Worm (Caenorhabditis elegans) whole organism, L2 larva: ENCODE measurements around the gene lig-4.

Experiments
- C34F6.9 ChIP-seq: fragments of 150-350 bp; optimal IDR thresholded peaks from 2 replicates; lab custom pipeline; 2014; ENCODE audit warnings: missing biosample characterization, missing genetic modification characterization
- F13H6.1 ChIP-seq: sonication (generic microtip); optimal IDR thresholded peaks from 2 replicates; lab custom pipeline; 2016; ENCODE audit warnings: missing genetic modification characterization, missing compliant biosample characterization
- R02D3.7 ChIP-seq: fragments of 150-350 bp; optimal IDR thresholded peaks from 2 replicates; lab custom pipeline; 2014; ENCODE audit warnings: missing biosample characterization, missing genetic modification characterization
- Y55F3AM.14 ChIP-seq: fragments of 200-800 bp; sonication (Bioruptor generic); optimal IDR thresholded peaks from 2 replicates; lab custom pipeline; 2018; ENCODE audit warnings: mild to moderate bottlenecking, missing genetic modification characterization, missing compliant biosample characterization
- ZK546.5 ChIP-seq: sonication (generic microtip); optimal IDR thresholded peaks from 2 replicates; lab custom pipeline; 2017; ENCODE audit warnings: missing biosample characterization, missing genetic modification characterization
- alr-1 ChIP-seq: fragments of 150-350 bp; optimal IDR thresholded peaks from 2 replicates; lab custom pipeline; 2014; ENCODE audit warnings: missing biosample characterization, missing genetic modification characterization
- aly-2 ChIP-seq: fragments of 150-350 bp; optimal IDR thresholded peaks from 2 replicates; lab custom pipeline; 2014; ENCODE audit warnings: missing biosample characterization, missing genetic modification characterization
- ama-1 ChIP-seq: fragments of 150-350 bp; optimal IDR thresholded peaks from 2 replicates; lab custom pipeline; 2018; ENCODE audit warnings: inconsistent platforms
- blmp-1 ChIP-seq: sonication (generic microtip); optimal IDR thresholded peaks from 2 replicates; lab custom pipeline; 2017; ENCODE audit warnings: missing genetic modification characterization, mild to moderate bottlenecking, missing compliant biosample characterization, antibody characterized with exemption, moderate library complexity; ENCODE audit not compliant: insufficient read depth
- ceh-16 ChIP-seq: fragments of 150-350 bp; optimal IDR thresholded peaks from 2 replicates; lab custom pipeline; 2014; ENCODE audit warnings: missing biosample characterization, missing genetic modification characterization
- ceh-82 ChIP-seq: fragments of 150-350 bp; optimal IDR thresholded peaks from 2 replicates; lab custom pipeline; 2014; ENCODE audit warnings: missing biosample characterization, missing genetic modification characterization
- crh-2 ChIP-seq: sonication (generic microtip); optimal IDR thresholded peaks from 2 replicates; lab custom pipeline; 2017; ENCODE audit warnings: missing biosample characterization, missing genetic modification characterization
- dmd-4 ChIP-seq: sonication (generic microtip); optimal IDR thresholded peaks from 2 replicates; lab custom pipeline; 2017; ENCODE audit warnings: missing biosample characterization, missing genetic modification characterization
- egl-27 ChIP-seq: sonication (generic microtip); optimal IDR thresholded peaks from 3 replicates; lab custom pipeline; 2017; ENCODE audit warnings: missing biosample characterization, missing genetic modification reagents, missing genetic modification characterization
- elt-1 ChIP-seq: fragments of 150-350 bp; optimal IDR thresholded peaks from 2 replicates; lab custom pipeline; 2014; ENCODE audit warnings: missing biosample characterization, missing genetic modification characterization
- elt-3 ChIP-seq: sonication (generic microtip); optimal IDR thresholded peaks from 2 replicates; lab custom pipeline; 2017; ENCODE audit warnings: missing biosample characterization, missing genetic modification characterization
- fos-1 ChIP-seq: fragments of 150-350 bp; optimal IDR thresholded peaks from 2 replicates; lab custom pipeline; 2014; ENCODE audit warnings: missing biosample characterization, missing genetic modification characterization
- gmeb-1 ChIP-seq: fragments of 150-350 bp; optimal IDR thresholded peaks from 2 replicates; lab custom pipeline; 2014; ENCODE audit warnings: missing biosample characterization, missing genetic modification characterization
- lin-11 ChIP-seq: fragments of 150-350 bp; sonication (generic microtip); optimal IDR thresholded peaks from 2 replicates; lab custom pipeline; 2014; ENCODE audit warnings: missing biosample characterization, missing genetic modification characterization, inconsistent platforms, mixed read lengths
- lin-13 ChIP-seq: fragments of 150-350 bp; optimal IDR thresholded peaks from 2 replicates; lab custom pipeline; 2014; ENCODE audit warnings: missing biosample characterization, missing genetic modification reagents, missing genetic modification characterization
- lin-39 ChIP-seq: fragments of 150-350 bp; optimal IDR thresholded peaks from 2 replicates; lab custom pipeline; 2014; ENCODE audit warnings: missing biosample characterization, missing genetic modification reagents, missing genetic modification characterization
- lsy-2 ChIP-seq, 2 experiments: fragments of 150-350 bp in 1 of 2; sonication (generic microtip) in 1 of 2; optimal IDR thresholded peaks; 2 replicates each; lab custom pipeline; 2014 to 2017; ENCODE audit warnings: missing biosample characterization in 2 of 2, missing genetic modification characterization in 2 of 2
- mab-5 ChIP-seq: fragments of 150-350 bp; optimal IDR thresholded peaks from 2 replicates; lab custom pipeline; 2014; ENCODE audit warnings: missing biosample characterization, missing genetic modification characterization
- mbf-1 ChIP-seq: sonication (generic microtip); optimal IDR thresholded peaks from 2 replicates; lab custom pipeline; 2017; ENCODE audit warnings: missing biosample characterization, missing genetic modification characterization
- mdl-1 ChIP-seq, 2 experiments: fragments of 150-350 bp in 1 of 2; sonication (generic microtip) in 1 of 2; optimal IDR thresholded peaks; 2 replicates each; lab custom pipeline; 2017; ENCODE audit warnings: missing biosample characterization in 2 of 2, missing genetic modification characterization in 2 of 2
- nhr-10 ChIP-seq: sonication (generic microtip); optimal IDR thresholded peaks from 2 replicates; lab custom pipeline; 2017; ENCODE audit warnings: missing biosample characterization, missing genetic modification characterization
- nhr-11 ChIP-seq: fragments of 150-350 bp; optimal IDR thresholded peaks from 2 replicates; lab custom pipeline; 2014; ENCODE audit warnings: missing biosample characterization, missing genetic modification characterization
- nhr-12 ChIP-seq: fragments of 150-350 bp; optimal IDR thresholded peaks from 2 replicates; lab custom pipeline; 2014; ENCODE audit warnings: missing biosample characterization, missing genetic modification characterization
- nhr-129 ChIP-seq: fragments of 150-350 bp; optimal IDR thresholded peaks from 2 replicates; lab custom pipeline; 2014; ENCODE audit warnings: missing biosample characterization, missing genetic modification characterization
- nhr-21 ChIP-seq: fragments of 150-350 bp; optimal IDR thresholded peaks from 2 replicates; lab custom pipeline; 2014; ENCODE audit warnings: missing biosample characterization, missing genetic modification characterization
- nhr-23 ChIP-seq: fragments of 150-350 bp; optimal IDR thresholded peaks from 2 replicates; lab custom pipeline; 2014; ENCODE audit warnings: missing biosample characterization, missing genetic modification reagents, missing genetic modification characterization
- nhr-237 ChIP-seq: fragments of 150-350 bp; optimal IDR thresholded peaks from 2 replicates; lab custom pipeline; 2014; ENCODE audit warnings: missing biosample characterization, missing genetic modification characterization
- nhr-25 ChIP-seq: fragments of 150-350 bp; sonication (generic microtip); optimal IDR thresholded peaks from 3 replicates; lab custom pipeline; 2014; ENCODE audit warnings: missing biosample characterization, missing genetic modification characterization
- nhr-6 ChIP-seq: fragments of 150-350 bp; optimal IDR thresholded peaks from 2 replicates; lab custom pipeline; 2014; ENCODE audit warnings: missing biosample characterization, missing genetic modification characterization
- nhr-77 ChIP-seq: fragments of 150-350 bp; optimal IDR thresholded peaks from 2 replicates; lab custom pipeline; 2014; ENCODE audit warnings: missing biosample characterization, missing genetic modification characterization
- peb-1 ChIP-seq: fragments of 150-350 bp; optimal IDR thresholded peaks from 2 replicates; lab custom pipeline; 2014; ENCODE audit warnings: missing biosample characterization, missing genetic modification characterization
- sem-4 ChIP-seq: fragments of 150-350 bp; optimal IDR thresholded peaks from 2 replicates; lab custom pipeline; 2014; ENCODE audit warnings: missing biosample characterization, missing genetic modification reagents, missing genetic modification characterization
- skn-1 ChIP-seq: sonication (generic microtip); optimal IDR thresholded peaks from 2 replicates; lab custom pipeline; 2017; ENCODE audit warnings: missing biosample characterization, missing genetic modification characterization
- sma-3 ChIP-seq: sonication (generic microtip); optimal IDR thresholded peaks from 2 replicates; lab custom pipeline; 2016; ENCODE audit warnings: missing genetic modification reagents, missing genetic modification characterization, missing compliant biosample characterization
- sma-9 ChIP-seq, 2 experiments: fragments of 150-350 bp in 1 of 2; sonication (generic microtip) in 1 of 2; optimal IDR thresholded peaks; 2 replicates each; lab custom pipeline; 2014 to 2016; ENCODE audit warnings: missing genetic modification characterization in 2 of 2, mild to moderate bottlenecking in 1 of 2, missing biosample characterization in 1 of 2, missing compliant biosample characterization in 1 of 2, missing genetic modification reagents in 1 of 2, moderate library complexity in 1 of 2
- snpc-4 ChIP-seq: fragments of 150-350 bp; optimal IDR thresholded peaks from 2 replicates; lab custom pipeline; 2014; ENCODE audit warnings: missing biosample characterization, missing genetic modification characterization
- unc-39 ChIP-seq: fragments of 150-350 bp; optimal IDR thresholded peaks from 2 replicates; lab custom pipeline; 2014; ENCODE audit warnings: missing biosample characterization, missing genetic modification characterization
- unc-55 ChIP-seq: fragments of 150-350 bp; sonication (generic microtip); optimal IDR thresholded peaks from 3 replicates; lab custom pipeline; 2014; ENCODE audit warnings: missing biosample characterization, missing genetic modification reagents, missing genetic modification characterization
- unc-62 ChIP-seq: fragments of 150-350 bp; optimal IDR thresholded peaks from 2 replicates; lab custom pipeline; 2014; ENCODE audit warnings: missing biosample characterization, missing genetic modification reagents, missing genetic modification characterization
- zag-1 ChIP-seq: fragments of 150-350 bp; optimal IDR thresholded peaks from 2 replicates; lab custom pipeline; 2014; ENCODE audit warnings: missing biosample characterization, missing genetic modification characterization
- ztf-1 ChIP-seq: fragments of 200-800 bp; sonication (Bioruptor generic); conservative IDR thresholded peaks from 2 replicates; pipeline ENCODE4 v1.3.6; 2022; ENCODE audit warnings: missing genetic modification characterization, missing compliant biosample characterization
- ztf-11 ChIP-seq: sonication (generic microtip); optimal IDR thresholded peaks from 2 replicates; lab custom pipeline; 2017; ENCODE audit warnings: missing biosample characterization, missing genetic modification characterization
- ztf-4 ChIP-seq: fragments of 150-350 bp; optimal IDR thresholded peaks from 2 replicates; lab custom pipeline; 2014; ENCODE audit warnings: missing biosample characterization, missing genetic modification characterization

lig-4 gene

ce11 chrIII:7534648-7535047, 13.4 kb downstream of the lig-4 start:
- TF ChIP-seq snpc-4 (tag; lab: Kevin White, UChicago), result no peak
- TF ChIP-seq unc-62, result peak; percentile 64
- TF ChIP-seq fos-1 (tag; lab: Kevin White, UChicago), result no peak
- no peak for TF ChIP-seq zag-1 (tag; lab: Kevin White, UChicago)
- TF ChIP-seq sma-3 (GFP tag; lab: Kevin White, UChicago), result no peak
- no peak for TF ChIP-seq nhr-6 (tag; lab: Kevin White, UChicago)
- peak; percentile 25 for TF ChIP-seq nhr-25
- no peak for TF ChIP-seq nhr-237 (tag; lab: Kevin White, UChicago)
- no peak for TF ChIP-seq nhr-23 (tag; lab: Kevin White, UChicago)
- TF ChIP-seq ztf-4 (tag; lab: Kevin White, UChicago), result no peak
- peak; percentile 63 for TF ChIP-seq lin-13 (GFP tag; lab: Kevin White, UChicago)
- no peak for TF ChIP-seq Y55F3AM.14 (GFP tag; lab: Kevin White, UChicago)
- no peak for TF ChIP-seq R02D3.7 (tag; lab: Kevin White, UChicago)
- no peak for TF ChIP-seq nhr-12 (tag; lab: Kevin White, UChicago)
- TF ChIP-seq alr-1 (tag; lab: Kevin White, UChicago), result no peak
- TF ChIP-seq mab-5 (tag; lab: Kevin White, UChicago), result peak; percentile 95
- no peak for TF ChIP-seq egl-27 (tag; lab: Kevin White, UChicago)
- no peak for TF ChIP-seq gmeb-1
- no peak for TF ChIP-seq peb-1
- no peak for TF ChIP-seq lin-39
- no peak for TF ChIP-seq elt-1 (tag; lab: Kevin White, UChicago)
- no peak for TF ChIP-seq elt-3 (tag; lab: Kevin White, UChicago)
- peak; percentile 81 for TF ChIP-seq blmp-1
- TF ChIP-seq nhr-77 (tag; lab: Kevin White, UChicago), result no peak
- no peak for TF ChIP-seq skn-1 (tag; lab: Kevin White, UChicago)
- TF ChIP-seq unc-39 (tag; lab: Kevin White, UChicago), result no peak
- TF ChIP-seq lin-11 (tag; lab: Kevin White, UChicago), result no peak
- TF ChIP-seq lsy-2 (tag; optimal IDR thresholded peaks at IDR 0.05; lab: Kevin White, UChicago), result peak; percentile 46 to 82
- no peak for TF ChIP-seq nhr-21 (tag; lab: Kevin White, UChicago)
- TF ChIP-seq sma-9 (GFP tag; optimal IDR thresholded peaks at IDR 0.05; lab: Kevin White, UChicago), result no peak
- no peak for TF ChIP-seq sma-9 (tag; optimal IDR thresholded peaks at IDR 0.05; lab: Kevin White, UChicago)
- TF ChIP-seq C34F6.9, result peak; percentile 22
- peak; percentile 61 for TF ChIP-seq unc-55 (GFP tag; lab: Kevin White, UChicago)
- no peak for TF ChIP-seq mbf-1 (tag; lab: Kevin White, UChicago)
- no peak for TF ChIP-seq ZK546.5
- peak; percentile 59 for TF ChIP-seq nhr-129 (tag; lab: Kevin White, UChicago)
- TF ChIP-seq nhr-10, result no peak
- TF ChIP-seq ztf-1 (GFP tag; lab: Robert Waterston, UW), result no peak
- TF ChIP-seq dmd-4 (tag; lab: Kevin White, UChicago), result no peak
- TF ChIP-seq ztf-11 (tag; lab: Kevin White, UChicago), result no peak
- TF ChIP-seq aly-2 (tag; lab: Kevin White, UChicago), result no peak
- peak in 1 of 2 experiments; percentile 4 for TF ChIP-seq mdl-1 (tag; optimal IDR thresholded peaks at IDR 0.05; lab: Kevin White, UChicago)
- peak; percentile 34 for TF ChIP-seq ceh-16 (tag; lab: Kevin White, UChicago)
- TF ChIP-seq nhr-11, result no peak
- TF ChIP-seq ceh-82 (tag; lab: Kevin White, UChicago), result no peak
- TF ChIP-seq ama-1 (lab: Kevin White, UChicago), result no peak
- peak; percentile 33 for TF ChIP-seq crh-2 (tag; lab: Kevin White, UChicago)
- TF ChIP-seq F13H6.1 (tag; lab: Kevin White, UChicago), result peak; percentile 9
- TF ChIP-seq sem-4, result no peak
